Worm (Caenorhabditis elegans): ENCODE results near the gene mrpl-12.

DNA sequence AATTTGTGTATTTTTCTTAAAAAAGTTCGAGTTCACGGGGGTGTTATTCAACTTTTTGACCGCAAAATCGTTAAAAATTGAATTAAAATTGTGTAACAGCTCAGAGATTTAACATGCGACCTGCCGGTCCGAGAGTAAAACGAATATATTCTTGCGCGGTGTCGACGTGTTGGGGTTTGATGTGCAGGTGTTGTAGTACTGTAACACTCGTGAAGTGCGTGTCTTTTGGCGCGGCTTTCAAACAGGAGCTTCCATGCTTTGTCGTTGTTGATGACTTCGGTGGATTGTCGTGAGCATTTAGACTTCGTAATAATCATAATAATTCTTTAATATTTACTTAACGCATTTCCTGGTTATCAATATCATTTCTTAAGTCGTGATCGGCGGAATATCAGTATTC, 22.9 kb downstream of the mrpl-12 start, which contains the start of gene tat-3:
- no peak for TF ChIP-seq ama-1 (optimal IDR thresholded peaks at IDR 0.05)
- TF ChIP-seq flt-1 (GFP tag; IDR thresholded peaks at IDR 0.05), result no peak
- no peak for TF ChIP-seq B0310.2 (tag; optimal IDR thresholded peaks at IDR 0.05)
- TF ChIP-seq hmg-4 (GFP tag; optimal IDR thresholded peaks at IDR 0.05), result no peak
- no peak for TF ChIP-seq tbx-11 (GFP tag; IDR thresholded peaks at IDR 0.05)
- TF ChIP-seq scrt-1 (GFP tag; IDR thresholded peaks at IDR 0.05), result no peak
- TF ChIP-seq tra-4 (tag; optimal IDR thresholded peaks at IDR 0.05), result no peak
- TF ChIP-seq tbx-37 (GFP tag; conservative IDR thresholded peaks at IDR 0.05), result no peak
- no peak for TF ChIP-seq sea-1 (GFP tag; conservative IDR thresholded peaks at IDR 0.05)
